Worm (Caenorhabditis elegans): Measurements from ENCODE around the gene T03F7.6.

- no peak for TF ChIP-seq nhr-2 (tag; optimal IDR thresholded peaks at IDR 0.05)
- no peak for TF ChIP-seq tbx-8 (GFP tag; optimal IDR thresholded peaks at IDR 0.05)
- TF ChIP-seq nhr-12 (tag; optimal IDR thresholded peaks at IDR 0.05): no peak
These were observed 46.6 kb upstream of the T03F7.6 start, which contains the start of gene mam-4 for ce11 chrV:11247846-11248245.
